Worm (Caenorhabditis elegans): ENCODE results near the gene hrg-6.

Gene hrg-6

DNA sequence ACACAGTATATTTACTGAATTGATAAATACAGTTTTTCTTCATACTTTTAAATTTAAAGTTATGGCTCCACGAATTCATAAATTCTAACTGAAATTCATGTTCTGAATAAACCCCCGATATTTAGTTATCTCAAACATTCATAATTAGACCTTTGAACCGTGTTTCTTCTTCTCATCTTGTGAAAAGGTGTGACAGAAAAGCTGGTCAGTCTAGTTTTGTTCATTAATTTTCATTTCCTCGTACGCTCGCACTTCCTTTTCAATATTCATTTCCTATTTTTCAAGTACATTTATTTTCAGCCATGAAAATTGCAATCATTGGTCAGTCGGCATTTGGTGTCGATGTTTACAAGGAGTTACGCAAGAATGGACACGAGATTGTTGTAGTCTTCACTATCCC is 10.1 kb upstream of the hrg-6 start, which contains the start of gene alh-3:
Gene alh-3, plus strand, starts transcription at position 301 of the 400 bp plus-strand sequence.
- TF ChIP-seq unc-39 (tag; optimal IDR thresholded peaks at IDR 0.05) = no peak
- TF ChIP-seq mab-5 (tag; optimal IDR thresholded peaks at IDR 0.05) = no peak
- no peak for TF ChIP-seq ceh-82 (tag; optimal IDR thresholded peaks at IDR 0.05)
- no peak for TF ChIP-seq gmeb-1 (tag; optimal IDR thresholded peaks at IDR 0.05)
- TF ChIP-seq ztf-4 (tag; optimal IDR thresholded peaks at IDR 0.05) = no peak
- TF ChIP-seq dmd-4 (tag; optimal IDR thresholded peaks at IDR 0.05) = no peak
- no peak for TF ChIP-seq sem-4 (tag; optimal IDR thresholded peaks at IDR 0.05)
- TF ChIP-seq mbf-1 (tag; optimal IDR thresholded peaks at IDR 0.05) = no peak
- TF ChIP-seq R02D3.7 (tag; optimal IDR thresholded peaks at IDR 0.05) = no peak
- no peak for TF ChIP-seq ZK546.5 (tag; optimal IDR thresholded peaks at IDR 0.05)
- TF ChIP-seq lsy-2 (tag; optimal IDR thresholded peaks at IDR 0.05) = no peak
- no peak for TF ChIP-seq mdl-1 (tag; optimal IDR thresholded peaks at IDR 0.05)
- no peak for TF ChIP-seq peb-1 (tag; optimal IDR thresholded peaks at IDR 0.05)
- TF ChIP-seq zag-1 (tag; optimal IDR thresholded peaks at IDR 0.05) = no peak
- no peak for TF ChIP-seq Y55F3AM.14 (GFP tag; optimal IDR thresholded peaks at IDR 0.05)
- no peak for TF ChIP-seq aly-2 (tag; optimal IDR thresholded peaks at IDR 0.05)

DNA sequence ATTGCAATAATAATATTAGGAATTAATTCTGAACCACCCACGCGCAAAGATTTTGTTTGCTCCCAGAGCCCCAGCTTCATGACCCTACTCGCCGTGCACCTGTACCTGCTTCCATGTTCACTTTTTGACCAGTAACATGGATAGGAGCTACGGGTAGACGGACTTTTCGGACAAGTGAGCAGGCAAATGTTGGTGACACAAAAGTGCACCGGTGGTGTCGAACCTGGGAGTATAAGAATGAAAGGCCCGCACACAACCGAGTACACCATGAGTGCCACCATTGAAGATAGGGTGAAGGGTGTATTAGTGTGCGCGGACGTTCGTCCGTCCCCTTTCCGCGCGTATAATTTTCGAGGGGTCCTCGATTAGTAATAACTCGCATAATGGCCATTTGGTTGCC is 6.4 kb upstream of the hrg-6 start:
- TF ChIP-seq sma-9 (GFP tag; optimal IDR thresholded peaks at IDR 0.05) = peak; percentile 29
- TF ChIP-seq sma-9 (tag; optimal IDR thresholded peaks at IDR 0.05) = no peak
- TF ChIP-seq ztf-1 (GFP tag; conservative IDR thresholded peaks at IDR 0.05) = 0 out of 2 replicates have a peak, but pooled peaks have one; percentile 28
- TF ChIP-seq zag-1 (tag; optimal IDR thresholded peaks at IDR 0.05) = peak; percentile 34
- TF ChIP-seq Y55F3AM.14 (GFP tag; optimal IDR thresholded peaks at IDR 0.05) = peak; percentile 71
- no peak for TF ChIP-seq nhr-12 (tag; optimal IDR thresholded peaks at IDR 0.05)

DNA sequence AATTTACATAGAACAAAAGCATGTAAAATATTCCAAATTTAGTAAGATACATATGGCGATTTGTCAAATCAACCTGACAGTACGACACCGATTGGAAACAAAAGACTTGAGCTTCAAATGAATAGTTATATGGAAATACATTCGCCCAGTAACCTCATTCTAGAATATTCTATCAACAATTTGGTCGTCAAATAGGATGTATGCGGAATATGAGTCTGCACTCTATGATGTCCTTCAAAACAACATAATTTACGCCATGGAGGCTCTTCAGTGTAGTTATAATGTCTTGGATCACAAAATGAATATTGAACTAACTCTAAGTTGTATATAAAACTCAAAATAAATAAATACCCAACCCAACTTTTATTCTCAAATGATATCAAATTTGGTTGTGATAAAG is 5.7 kb upstream of the hrg-6 start:
- TF ChIP-seq unc-55 (GFP tag; optimal IDR thresholded peaks at IDR 0.05) (peak; percentile 40), nhr-21 (tag; optimal IDR thresholded peaks at IDR 0.05) (no peak), crh-2 (tag; optimal IDR thresholded peaks at IDR 0.05) (peak; percentile 22), ama-1 (optimal IDR thresholded peaks at IDR 0.05) (no peak), unc-39 (tag; optimal IDR thresholded peaks at IDR 0.05) (no peak), ztf-4 (tag; optimal IDR thresholded peaks at IDR 0.05) (peak; percentile 48), nhr-6 (tag; optimal IDR thresholded peaks at IDR 0.05) (no peak), ceh-16 (tag; optimal IDR thresholded peaks at IDR 0.05) (no peak), ztf-11 (tag; optimal IDR thresholded peaks at IDR 0.05) (no peak), sem-4 (tag; optimal IDR thresholded peaks at IDR 0.05) (no peak), nhr-12 (tag; optimal IDR thresholded peaks at IDR 0.05) (no peak), ztf-1 (GFP tag; conservative IDR thresholded peaks at IDR 0.05) (no peak), mbf-1 (tag; optimal IDR thresholded peaks at IDR 0.05) (no peak), C34F6.9 (tag; optimal IDR thresholded peaks at IDR 0.05) (peak; percentile 63), fos-1 (tag; optimal IDR thresholded peaks at IDR 0.05) (no peak), nhr-23 (tag; optimal IDR thresholded peaks at IDR 0.05) (no peak), nhr-129 (tag; optimal IDR thresholded peaks at IDR 0.05) (peak; percentile 46), alr-1 (tag; optimal IDR thresholded peaks at IDR 0.05) (no peak), nhr-237 (tag; optimal IDR thresholded peaks at IDR 0.05) (no peak), lsy-2 (tag; optimal IDR thresholded peaks at IDR 0.05) (peak in 1 of 2 experiments; percentile 58), mab-5 (tag; optimal IDR thresholded peaks at IDR 0.05) (no peak), skn-1 (tag; optimal IDR thresholded peaks at IDR 0.05) (no peak), nhr-25 (tag; optimal IDR thresholded peaks at IDR 0.05) (no peak), dmd-4 (tag; optimal IDR thresholded peaks at IDR 0.05) (no peak), sma-9 (GFP tag; optimal IDR thresholded peaks at IDR 0.05) (peak; percentile 27), sma-9 (tag; optimal IDR thresholded peaks at IDR 0.05) (no peak), R02D3.7 (tag; optimal IDR thresholded peaks at IDR 0.05) (no peak), F13H6.1 (tag; optimal IDR thresholded peaks at IDR 0.05) (no peak)

DNA sequence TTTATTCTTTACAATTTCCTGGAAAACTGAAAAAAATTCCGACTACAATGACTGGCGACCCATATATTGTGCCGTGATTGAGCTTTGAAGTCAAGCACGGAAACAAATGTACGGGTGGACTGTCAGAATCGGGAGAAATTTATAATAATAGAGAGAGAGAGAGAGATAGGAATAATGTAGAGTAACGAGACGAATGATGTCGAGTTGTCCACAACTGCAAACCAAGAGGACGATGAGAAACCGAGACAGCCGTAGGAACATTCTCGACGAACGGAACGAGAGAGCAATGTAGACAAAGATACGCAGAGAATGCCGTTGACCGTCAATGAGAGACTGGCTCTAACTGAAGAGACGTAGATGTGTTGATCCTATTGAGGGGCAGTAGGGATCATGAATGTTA is 4.8 kb upstream of the hrg-6 start:
- no peak for TF ChIP-seq R02D3.7 (tag; optimal IDR thresholded peaks at IDR 0.05)
- TF ChIP-seq ztf-4 (tag; optimal IDR thresholded peaks at IDR 0.05) = peak; percentile 75
- no peak for TF ChIP-seq ceh-82 (tag; optimal IDR thresholded peaks at IDR 0.05)
- peak; percentile 30 for TF ChIP-seq blmp-1 (tag; optimal IDR thresholded peaks at IDR 0.05; ENCODE audit: insufficient read depth)
- peak; percentile 53 for TF ChIP-seq gmeb-1 (tag; optimal IDR thresholded peaks at IDR 0.05)
- peak; percentile 89 for TF ChIP-seq sem-4 (tag; optimal IDR thresholded peaks at IDR 0.05)
- peak; percentile 58 for TF ChIP-seq lin-11 (tag; optimal IDR thresholded peaks at IDR 0.05)
- no peak for TF ChIP-seq lin-39 (tag; optimal IDR thresholded peaks at IDR 0.05)
- no peak for TF ChIP-seq dmd-4 (tag; optimal IDR thresholded peaks at IDR 0.05)
- TF ChIP-seq ztf-11 (tag; optimal IDR thresholded peaks at IDR 0.05) = no peak
- peak; percentile 53 for TF ChIP-seq Y55F3AM.14 (GFP tag; optimal IDR thresholded peaks at IDR 0.05)
- TF ChIP-seq ceh-16 (tag; optimal IDR thresholded peaks at IDR 0.05) = no peak
- TF ChIP-seq nhr-77 (tag; optimal IDR thresholded peaks at IDR 0.05) = no peak
- TF ChIP-seq C34F6.9 (tag; optimal IDR thresholded peaks at IDR 0.05) = peak; percentile 90
- TF ChIP-seq nhr-237 (tag; optimal IDR thresholded peaks at IDR 0.05) = no peak
- TF ChIP-seq nhr-23 (tag; optimal IDR thresholded peaks at IDR 0.05) = no peak
- TF ChIP-seq F13H6.1 (tag; optimal IDR thresholded peaks at IDR 0.05) = peak; percentile 92
- peak; percentile 51 for TF ChIP-seq skn-1 (tag; optimal IDR thresholded peaks at IDR 0.05)
- TF ChIP-seq unc-62 (GFP tag; optimal IDR thresholded peaks at IDR 0.05) = peak; percentile 2
- TF ChIP-seq peb-1 (tag; optimal IDR thresholded peaks at IDR 0.05) = peak; percentile 70
- TF ChIP-seq zag-1 (tag; optimal IDR thresholded peaks at IDR 0.05) = peak; percentile 94
- TF ChIP-seq nhr-12 (tag; optimal IDR thresholded peaks at IDR 0.05) = no peak
- TF ChIP-seq sma-3 (GFP tag; optimal IDR thresholded peaks at IDR 0.05) = peak; percentile 89
- TF ChIP-seq nhr-6 (tag; optimal IDR thresholded peaks at IDR 0.05) = peak; percentile 80
- TF ChIP-seq mab-5 (tag; optimal IDR thresholded peaks at IDR 0.05) = peak; percentile 42
- TF ChIP-seq fos-1 (tag; optimal IDR thresholded peaks at IDR 0.05) = peak; percentile 92
- TF ChIP-seq ama-1 (optimal IDR thresholded peaks at IDR 0.05) = peak; percentile 97
- TF ChIP-seq elt-1 (tag; optimal IDR thresholded peaks at IDR 0.05) = no peak
- peak; percentile 95 for TF ChIP-seq crh-2 (tag; optimal IDR thresholded peaks at IDR 0.05)
- no peak for TF ChIP-seq mbf-1 (tag; optimal IDR thresholded peaks at IDR 0.05)
- TF ChIP-seq nhr-129 (tag; optimal IDR thresholded peaks at IDR 0.05) = peak; percentile 95
- peak; percentile 13 to 47 for TF ChIP-seq mdl-1 (tag; optimal IDR thresholded peaks at IDR 0.05)
- TF ChIP-seq unc-39 (tag; optimal IDR thresholded peaks at IDR 0.05) = no peak

All from whole organism, L2 larva.